Worm (Caenorhabditis elegans): ENCODE data around the gene srh-137.

srh-137 gene

DNA sequence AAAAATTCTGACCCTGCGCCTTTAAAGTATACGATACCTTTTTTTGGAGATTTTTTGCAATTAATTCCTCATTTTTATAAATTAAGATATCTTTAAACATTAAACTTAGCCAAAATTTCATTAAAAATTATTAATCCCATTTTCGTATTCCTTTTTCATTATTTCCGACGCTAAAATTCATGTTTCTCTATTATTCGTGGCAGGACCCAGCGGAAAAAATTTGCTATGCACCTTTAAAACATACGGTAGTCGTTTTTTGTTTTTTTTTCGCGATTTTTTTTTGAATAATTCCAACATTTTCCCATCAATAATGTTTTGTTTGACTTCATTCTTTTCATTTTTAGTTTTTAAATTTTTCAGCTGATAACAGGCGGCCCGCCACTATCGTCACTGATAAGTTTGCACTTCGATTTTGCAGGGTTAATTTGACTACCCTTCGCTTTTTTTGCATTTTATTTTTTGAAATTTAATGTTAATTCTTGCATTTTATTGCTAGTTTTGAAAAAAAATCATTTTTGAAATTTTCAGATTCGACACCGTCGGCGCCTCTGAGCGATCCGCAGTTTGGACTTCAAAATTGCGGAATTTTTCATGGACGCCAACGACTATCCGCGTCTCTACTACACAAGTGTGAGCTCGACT, 30.7 kb upstream of the srh-137 start, which contains the start of gene dkf-2 (continued):
- TF ChIP-seq sptf-2 (GFP tag; optimal IDR thresholded peaks at IDR 0.05): no peak
- TF ChIP-seq rec-8 (tag; optimal IDR thresholded peaks at IDR 0.05): no peak
- TF ChIP-seq snpc-1.3 (tag; optimal IDR thresholded peaks at IDR 0.05; ENCODE audit: insufficient read depth): no peak
- peak; percentile 97 for TF ChIP-seq lsl-1 (GFP tag; optimal IDR thresholded peaks at IDR 0.05)
- no peak for TF ChIP-seq mxl-1 (tag; optimal IDR thresholded peaks at IDR 0.05)
- no peak for TF ChIP-seq pha-4 (tag; optimal IDR thresholded peaks at IDR 0.05)
- TF ChIP-seq B0035.1 (tag; optimal IDR thresholded peaks at IDR 0.05): no peak
- TF ChIP-seq F57C9.4 (tag; optimal IDR thresholded peaks at IDR 0.05): no peak
- TF ChIP-seq dox-1 (GFP tag; IDR thresholded peaks at IDR 0.05): 0 out of 2 replicates have a peak, but pooled peaks have one; percentile 16
- TF ChIP-seq zfh-2 (GFP tag; conservative IDR thresholded peaks at IDR 0.05): no peak
- no peak for TF ChIP-seq ztf-25 (GFP tag; IDR thresholded peaks at IDR 0.05)

DNA sequence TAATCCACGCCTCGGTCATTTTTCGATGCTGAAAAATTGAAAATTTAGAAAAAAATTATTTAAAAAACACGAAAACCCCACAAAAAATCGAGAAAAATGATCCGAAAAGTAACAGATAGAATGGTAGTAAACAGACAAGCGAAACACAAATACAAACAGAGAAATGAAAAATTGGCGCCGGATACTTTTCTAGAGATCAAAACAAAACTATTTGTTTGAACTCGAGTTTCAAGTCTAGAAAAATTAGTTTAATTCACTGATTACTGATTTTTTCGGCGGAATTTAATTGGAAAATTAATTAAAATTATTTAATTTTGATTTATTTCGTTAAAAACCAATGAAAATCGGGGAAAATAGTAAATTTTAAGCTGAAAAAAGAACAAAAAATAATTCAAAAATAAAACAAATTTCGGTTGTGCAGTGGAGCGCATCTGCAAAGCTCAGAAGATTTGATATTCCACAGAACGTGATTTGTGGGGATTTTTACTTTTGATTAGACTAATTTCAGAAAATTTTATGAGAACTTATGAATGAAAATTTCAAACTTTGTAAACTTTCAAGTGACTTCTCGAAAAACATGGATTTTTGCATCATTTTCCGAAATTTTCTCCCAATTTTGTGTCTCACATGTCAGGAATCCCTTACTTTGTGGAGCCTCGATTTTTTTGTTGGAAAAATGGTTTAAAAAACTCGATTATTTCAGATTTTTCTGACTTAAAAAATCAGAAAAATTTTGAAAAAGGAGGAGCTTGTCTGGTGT, 29.9 kb upstream of the srh-137 start, which contains the start of gene gyg-2:
gyg-2 (minus strand) TSS at position 28 of the 760 bp plus-strand sequence.
- TF ChIP-seq cebp-1 (GFP tag; IDR thresholded peaks at IDR 0.05) (no peak), cebp-1 (tag; optimal IDR thresholded peaks at IDR 0.05) (no peak), F23B12.7 (tag; optimal IDR thresholded peaks at IDR 0.05; ENCODE audit: insufficient read depth) (no peak), F22D6.2 (tag; optimal IDR thresholded peaks at IDR 0.05) (no peak), F39B2.1 (GFP tag; IDR thresholded peaks at IDR 0.05) (no peak), let-607 (tag; optimal IDR thresholded peaks at IDR 0.05) (no peak), efl-1 (GFP tag; optimal IDR thresholded peaks at IDR 0.05) (peak; percentile 86), unc-62 (GFP tag; optimal IDR thresholded peaks at IDR 0.05) (no peak), lin-54 (GFP tag; optimal IDR thresholded peaks at IDR 0.05) (peak; percentile 36), B0019.2 (GFP tag; conservative IDR thresholded peaks at IDR 0.05) (no peak), rcor-1 (GFP tag; IDR thresholded peaks at IDR 0.05) (no peak), ZK185.1 (tag; optimal IDR thresholded peaks at IDR 0.05; ENCODE audit: poor library complexity, severe bottlenecking) (no peak), hrde-1 (tag; optimal IDR thresholded peaks at IDR 0.05; ENCODE audit: borderline replicate concordance) (no peak), F49E8.2 (tag; optimal IDR thresholded peaks at IDR 0.05; ENCODE audit: insufficient read depth) (peak; percentile 22), ceh-100 (GFP tag; IDR thresholded peaks at IDR 0.05) (peak; percentile 71), snpc-1.1 (tag; optimal IDR thresholded peaks at IDR 0.05; ENCODE audit: insufficient read depth) (peak; percentile 2), unc-130 (GFP tag; optimal IDR thresholded peaks at IDR 0.05) (no peak), dpff-1 (tag; optimal IDR thresholded peaks at IDR 0.05) (no peak), F55B11.4 (tag; optimal IDR thresholded peaks at IDR 0.05; ENCODE audit: borderline replicate concordance, insufficient read depth) (no peak), Y95B8A.8 (GFP tag; IDR thresholded peaks at IDR 0.05) (no peak), T07F8.4 (tag; optimal IDR thresholded peaks at IDR 0.05) (no peak), xnd-1 (tag; optimal IDR thresholded peaks at IDR 0.05) (peak; percentile 83), ztf-3 (GFP tag; optimal IDR thresholded peaks at IDR 0.05) (no peak), sdz-38 (tag; optimal IDR thresholded peaks at IDR 0.05) (no peak), akir-1 (GFP tag; optimal IDR thresholded peaks at IDR 0.05) (no peak), D2030.7 (GFP tag; IDR thresholded peaks at IDR 0.05) (peak; percentile 53; the same call in 1 of the 2 replicates), Y79H2A.3 (GFP tag; conservative IDR thresholded peaks at IDR 0.05) (no peak), lsl-1 (GFP tag; optimal IDR thresholded peaks at IDR 0.05) (peak; percentile 25), ztf-6 (GFP tag; IDR thresholded peaks at IDR 0.05) (no peak), F10E7.11 (tag; optimal IDR thresholded peaks at IDR 0.05) (no peak), nhr-27 (tag; optimal IDR thresholded peaks at IDR 0.05) (no peak), hmg-1.2 (GFP tag; IDR thresholded peaks at IDR 0.05) (no peak), tbx-9 (tag; optimal IDR thresholded peaks at IDR 0.05; ENCODE audit: borderline replicate concordance) (no peak), F33H1.4 (GFP tag; IDR thresholded peaks at IDR 0.05) (peak; percentile 59)
